Worm (Caenorhabditis elegans) whole organism, late embryonic: ENCODE data around the gene Y53F4B.43.
A peak's percentile ranks its signal among the peaks of the same experiment; 100 is the strongest.

Experiments used
- C08G9.2 ChIP-seq: sonication (generic microtip); optimal IDR thresholded peaks from 2 replicates; lab custom pipeline; 2016; ENCODE audit warnings: mild to moderate bottlenecking, missing genetic modification characterization, moderate library complexity, missing compliant biosample characterization
- C38D4.7 ChIP-seq: fragments of 200-800 bp; sonication (Bioruptor generic); optimal IDR thresholded peaks from 2 replicates; lab custom pipeline; 2018; ENCODE audit warnings: mild to moderate bottlenecking, missing genetic modification characterization, moderate library complexity, missing compliant biosample characterization
- F13H6.1 ChIP-seq: sonication (generic microtip); optimal IDR thresholded peaks from 2 replicates; lab custom pipeline; 2016; ENCODE audit warnings: missing genetic modification characterization, missing compliant biosample characterization
- K02D7.2 ChIP-seq: sonication (generic microtip); optimal IDR thresholded peaks from 2 replicates; lab custom pipeline; 2017; ENCODE audit warnings: mild to moderate bottlenecking, missing genetic modification characterization, missing compliant biosample characterization
- K09A11.1 ChIP-seq: sonication (generic microtip); optimal IDR thresholded peaks from 2 replicates; lab custom pipeline; 2017; ENCODE audit warnings: antibody characterized with exemption, mild to moderate bottlenecking, missing genetic modification characterization, missing compliant biosample characterization; ENCODE audit not compliant: insufficient read depth
- T23F11.4 ChIP-seq: fragments of 200-800 bp; sonication (Bioruptor generic); optimal IDR thresholded peaks from 2 replicates; lab custom pipeline; 2018; ENCODE audit warnings: mild to moderate bottlenecking, missing genetic modification characterization, missing compliant biosample characterization
- Y22D7AL.16 ChIP-seq: sonication (generic microtip); optimal IDR thresholded peaks from 2 replicates; lab custom pipeline; 2016; ENCODE audit warnings: missing genetic modification characterization, missing compliant biosample characterization
- ama-1 ChIP-seq: fragments of 150-350 bp; optimal IDR thresholded peaks from 2 replicates; lab custom pipeline; 2014
- ceh-18 ChIP-seq: sonication (generic microtip); optimal IDR thresholded peaks from 2 replicates; lab custom pipeline; 2016; ENCODE audit warnings: missing genetic modification characterization, missing compliant biosample characterization
- ceh-22 ChIP-seq: sonication (generic microtip); optimal IDR thresholded peaks from 2 replicates; lab custom pipeline; 2017; ENCODE audit warnings: missing biosample characterization, missing genetic modification characterization
- ceh-30 ChIP-seq: fragments of 150-350 bp; optimal IDR thresholded peaks from 2 replicates; lab custom pipeline; 2014; ENCODE audit warnings: missing biosample characterization, missing genetic modification characterization
- ceh-31 ChIP-seq: sonication (generic microtip); optimal IDR thresholded peaks from 2 replicates; lab custom pipeline; 2016; ENCODE audit warnings: missing genetic modification characterization, missing compliant biosample characterization
- ceh-34 ChIP-seq: sonication (generic microtip); optimal IDR thresholded peaks from 2 replicates; lab custom pipeline; 2016; ENCODE audit warnings: mild to moderate bottlenecking, missing genetic modification characterization, missing compliant biosample characterization
- ceh-6 ChIP-seq: fragments of 200-800 bp; sonication (Bioruptor generic); optimal IDR thresholded peaks from 2 replicates; lab custom pipeline; 2018; ENCODE audit warnings: mild to moderate bottlenecking, missing genetic modification characterization, missing compliant biosample characterization
- ceh-9 ChIP-seq: sonication (generic microtip); optimal IDR thresholded peaks from 2 replicates; lab custom pipeline; 2016; ENCODE audit warnings: mild to moderate bottlenecking, missing genetic modification characterization, inconsistent platforms, missing compliant biosample characterization
- dve-1 ChIP-seq: sonication (generic microtip); optimal IDR thresholded peaks from 2 replicates; lab custom pipeline; 2017; ENCODE audit warnings: antibody characterized with exemption, mild to moderate bottlenecking, missing genetic modification characterization, missing compliant biosample characterization
- elt-2 ChIP-seq: sonication (generic microtip); optimal IDR thresholded peaks from 2 replicates; lab custom pipeline; 2016; ENCODE audit warnings: missing genetic modification reagents, missing genetic modification characterization, missing compliant biosample characterization
- elt-4 ChIP-seq: sonication (generic microtip); optimal IDR thresholded peaks from 2 replicates; lab custom pipeline; 2016; ENCODE audit warnings: missing genetic modification characterization, missing compliant biosample characterization
- ets-4 ChIP-seq: sonication (generic microtip); optimal IDR thresholded peaks from 2 replicates; lab custom pipeline; 2016; ENCODE audit warnings: missing genetic modification characterization, missing compliant biosample characterization
- eyg-1 ChIP-seq: sonication (generic microtip); optimal IDR thresholded peaks from 2 replicates; lab custom pipeline; 2016; ENCODE audit warnings: missing genotype, missing genetic modification characterization, missing compliant biosample characterization
- fax-1 ChIP-seq: sonication (generic microtip); optimal IDR thresholded peaks from 2 replicates; lab custom pipeline; 2016; ENCODE audit warnings: missing genotype, missing genetic modification characterization, missing compliant biosample characterization
- fkh-6 ChIP-seq: sonication (generic microtip); optimal IDR thresholded peaks from 2 replicates; lab custom pipeline; 2016; ENCODE audit warnings: missing genetic modification characterization, missing compliant biosample characterization
- gmeb-2 ChIP-seq: sonication (generic microtip); optimal IDR thresholded peaks from 2 replicates; lab custom pipeline; 2016; ENCODE audit warnings: missing genetic modification characterization, inconsistent platforms, missing compliant biosample characterization
- hlh-13 ChIP-seq: fragments of 200-800 bp; sonication (Bioruptor generic); optimal IDR thresholded peaks from 2 replicates; lab custom pipeline; 2018; ENCODE audit warnings: mild to moderate bottlenecking, missing genetic modification characterization, missing compliant biosample characterization
- hlh-30 ChIP-seq: sonication (generic microtip); optimal IDR thresholded peaks from 2 replicates; lab custom pipeline; 2017; ENCODE audit warnings: antibody characterized with exemption, missing genetic modification characterization, missing compliant biosample characterization; ENCODE audit not compliant: insufficient read depth
- hlh-6 ChIP-seq: sonication (generic microtip); optimal IDR thresholded peaks from 2 replicates; lab custom pipeline; 2016; ENCODE audit warnings: missing genotype, missing genetic modification characterization, missing compliant biosample characterization
- hlh-8 ChIP-seq: sonication (generic microtip); optimal IDR thresholded peaks from 2 replicates; lab custom pipeline; 2016; ENCODE audit warnings: missing genotype, missing genetic modification characterization, missing compliant biosample characterization
- lim-6 ChIP-seq: sonication (generic microtip); optimal IDR thresholded peaks from 2 replicates; lab custom pipeline; 2016; ENCODE audit warnings: missing genetic modification characterization, missing compliant biosample characterization
- madf-2 ChIP-seq: sonication (generic microtip); optimal IDR thresholded peaks from 2 replicates; lab custom pipeline; 2017; ENCODE audit warnings: missing genetic modification characterization, missing compliant biosample characterization
- nfya-1 ChIP-seq: sonication (generic microtip); optimal IDR thresholded peaks from 2 replicates; lab custom pipeline; 2017; ENCODE audit warnings: missing genetic modification characterization, mild to moderate bottlenecking, missing compliant biosample characterization, antibody characterized with exemption, moderate library complexity
- nhr-232 ChIP-seq: sonication (generic microtip); optimal IDR thresholded peaks from 2 replicates; lab custom pipeline; 2016; ENCODE audit warnings: missing genetic modification characterization, missing compliant biosample characterization
- npax-4 ChIP-seq: sonication (generic microtip); optimal IDR thresholded peaks from 2 replicates; lab custom pipeline; 2016; ENCODE audit warnings: missing genetic modification characterization, missing compliant biosample characterization
- odd-2 ChIP-seq: sonication (generic microtip); optimal IDR thresholded peaks from 2 replicates; lab custom pipeline; 2017; ENCODE audit warnings: antibody characterized with exemption, mild to moderate bottlenecking, missing genetic modification characterization, missing compliant biosample characterization
- pat-9 ChIP-seq: fragments of 200-800 bp; sonication (Bioruptor generic); optimal IDR thresholded peaks from 2 replicates; lab custom pipeline; 2018; ENCODE audit warnings: mild to moderate bottlenecking, missing genetic modification characterization, moderate library complexity, missing compliant biosample characterization
- pax-1 ChIP-seq: fragments of 150-350 bp; optimal IDR thresholded peaks from 2 replicates; lab custom pipeline; 2014; ENCODE audit warnings: missing biosample characterization, missing genetic modification characterization
- pha-2 ChIP-seq: sonication (generic microtip); optimal IDR thresholded peaks from 2 replicates; lab custom pipeline; 2017; ENCODE audit warnings: mild to moderate bottlenecking, missing genetic modification characterization, missing compliant biosample characterization
- pha-4 ChIP-seq: fragments of 150-350 bp; optimal IDR thresholded peaks from 2 replicates; lab custom pipeline; 2018; ENCODE audit warnings: missing biosample characterization, missing genetic modification reagents, missing genetic modification characterization
- pros-1 ChIP-seq: fragments of 150-350 bp; optimal IDR thresholded peaks from 2 replicates; lab custom pipeline; 2014; ENCODE audit warnings: missing biosample characterization, missing genetic modification reagents, missing genetic modification characterization
- ref-2 ChIP-seq: sonication (generic microtip); optimal IDR thresholded peaks from 2 replicates; lab custom pipeline; 2016; ENCODE audit warnings: missing genetic modification characterization, missing compliant biosample characterization
- sdc-2 ChIP-seq: sonication (generic microtip); optimal IDR thresholded peaks from 2 replicates; lab custom pipeline; 2016; ENCODE audit warnings: missing genotype, missing genetic modification characterization, missing compliant biosample characterization
- sox-4 ChIP-seq: sonication (generic microtip); optimal IDR thresholded peaks from 2 replicates; lab custom pipeline; 2017; ENCODE audit warnings: mild to moderate bottlenecking, missing genetic modification characterization, inconsistent platforms, missing compliant biosample characterization
- tbx-2 ChIP-seq: sonication (generic microtip); optimal IDR thresholded peaks from 2 replicates; lab custom pipeline; 2016; ENCODE audit warnings: missing genetic modification characterization, missing compliant biosample characterization
- tbx-7 ChIP-seq: sonication (generic microtip); optimal IDR thresholded peaks from 2 replicates; lab custom pipeline; 2016; ENCODE audit warnings: missing genotype, missing genetic modification characterization, missing compliant biosample characterization
- ttx-3 ChIP-seq: sonication (generic microtip); optimal IDR thresholded peaks from 2 replicates; lab custom pipeline; 2016; ENCODE audit warnings: missing genetic modification reagents, missing genetic modification characterization, missing compliant biosample characterization
- unc-3 ChIP-seq, 2 experiments: fragments of 200-800 bp in 1 of 2; sonication (Bioruptor generic) in 1 of 2; sonication (generic microtip) in 1 of 2; conservative IDR thresholded peaks in 1 of 2; optimal IDR thresholded peaks in 1 of 2; 2 replicates each; pipeline versions ENCODE4 v1.3.6 to Lab custom; 2016 to 2022; ENCODE audit warnings: missing compliant biosample characterization in 2 of 2, missing genetic modification characterization in 2 of 2, missing genetic modification reagents in 1 of 2
- unc-42 ChIP-seq: sonication (generic microtip); optimal IDR thresholded peaks from 2 replicates; lab custom pipeline; 2016; ENCODE audit warnings: missing genotype, missing genetic modification characterization, missing compliant biosample characterization
- unc-55 ChIP-seq: sonication (generic microtip); optimal IDR thresholded peaks from 2 replicates; lab custom pipeline; 2017; ENCODE audit warnings: missing biosample characterization, missing genetic modification reagents, missing genetic modification characterization
- unc-86 ChIP-seq: sonication (generic microtip); optimal IDR thresholded peaks from 2 replicates; lab custom pipeline; 2016; ENCODE audit warnings: missing genetic modification characterization, missing compliant biosample characterization
- zip-5 ChIP-seq: sonication (generic microtip); optimal IDR thresholded peaks from 2 replicates; lab custom pipeline; 2016; ENCODE audit warnings: missing genetic modification characterization, missing compliant biosample characterization
- ztf-16 ChIP-seq: sonication (generic microtip); optimal IDR thresholded peaks from 2 replicates; lab custom pipeline; 2017; ENCODE audit warnings: missing genetic modification characterization, missing compliant biosample characterization

Gene Y53F4B.43

DNA sequence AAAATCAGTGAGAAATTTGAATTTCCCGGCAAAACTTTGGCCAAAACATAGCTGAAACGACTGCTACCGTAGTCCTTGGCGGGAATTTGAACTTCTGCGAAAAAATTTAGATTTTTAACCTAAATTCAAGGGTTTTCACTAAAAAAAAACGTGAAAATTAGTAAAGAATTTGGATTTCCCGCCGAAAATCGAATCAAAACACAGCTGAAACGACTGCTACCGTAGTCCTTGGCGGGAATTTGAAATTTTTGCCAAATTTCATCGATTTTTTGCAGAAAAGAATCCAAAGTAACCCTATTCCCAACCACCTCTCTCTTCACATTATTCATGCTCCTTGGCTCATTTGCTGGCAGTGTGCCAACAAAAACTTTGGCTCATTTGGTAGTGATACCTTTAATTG is 36.8 kb downstream of the Y53F4B.43 start:
- TF ChIP-seq gmeb-2 (tag; lab: Kevin White, UChicago) (no peak), pros-1 (tag; lab: Kevin White, UChicago) (no peak), pat-9 (tag; lab: Kevin White, UChicago) (no peak), ets-4 (tag; lab: Kevin White, UChicago) (no peak), sox-4 (tag; lab: Kevin White, UChicago) (no peak), sdc-2 (no peak), pha-2 (no peak), hlh-6 (no peak), hlh-8 (tag; lab: Kevin White, UChicago) (no peak)

DNA sequence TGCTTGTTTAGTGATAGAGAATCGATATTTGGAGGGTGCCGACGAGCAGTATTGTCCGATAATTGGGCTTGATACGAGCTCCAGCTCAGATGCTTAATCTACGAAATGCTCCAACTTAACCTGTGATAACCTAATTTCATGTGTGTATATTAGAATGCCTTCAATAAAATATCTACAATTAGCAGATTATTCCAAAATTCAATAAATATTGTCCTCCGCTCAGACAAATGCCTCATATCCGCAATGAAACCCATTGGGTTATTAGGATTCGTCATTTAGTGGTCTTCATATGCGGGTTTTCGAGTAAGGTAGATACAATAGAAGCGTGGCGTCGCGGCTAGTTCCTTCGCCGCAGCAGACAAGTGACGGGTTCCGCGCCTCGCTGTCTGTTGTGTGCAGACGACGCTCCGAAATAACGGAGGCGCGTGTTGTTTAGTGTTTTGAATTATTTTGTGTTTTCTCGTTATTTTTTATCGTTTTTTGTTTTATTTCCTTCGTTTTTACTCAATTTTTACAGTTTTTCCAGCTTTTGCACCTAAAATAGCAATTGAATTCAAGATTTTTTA is 37.4 kb downstream of the Y53F4B.43 start, which contains the start of gene cmtr-1:
TSS of gene cmtr-1 (plus strand) at position 516 of the 566 bp plus-strand sequence.
- TF ChIP-seq lim-6 (no peak), ceh-6 (GFP tag; lab: Kevin White, UChicago) (no peak), unc-3 (GFP tag; conservative IDR thresholded peaks at IDR 0.05; lab: Robert Waterston, UW) (no peak), unc-3 (tag; optimal IDR thresholded peaks at IDR 0.05; lab: Kevin White, UChicago) (peak; percentile 39), tbx-2 (tag; lab: Kevin White, UChicago) (peak; percentile 62), tbx-7 (no peak), nfya-1 (peak; percentile 78), odd-2 (tag; lab: Kevin White, UChicago) (no peak), pha-2 (no peak), dve-1 (tag; lab: Kevin White, UChicago) (peak; percentile 78), C38D4.7 (GFP tag; lab: Kevin White, UChicago) (no peak), nhr-232 (tag; lab: Kevin White, UChicago) (no peak), fkh-6 (tag; lab: Kevin White, UChicago) (no peak), ceh-31 (tag; lab: Kevin White, UChicago) (peak; percentile 48), gmeb-2 (tag; lab: Kevin White, UChicago) (no peak), T23F11.4 (GFP tag; lab: Kevin White, UChicago) (peak; percentile 12), ref-2 (tag; lab: Kevin White, UChicago) (peak; percentile 77), elt-4 (tag; lab: Kevin White, UChicago) (no peak), ttx-3 (tag; lab: Kevin White, UChicago) (no peak), ceh-9 (no peak), pha-4 (tag; lab: Kevin White, UChicago) (no peak), ceh-30 (tag; lab: Kevin White, UChicago) (no peak), unc-55 (GFP tag; lab: Kevin White, UChicago) (peak; percentile 62), Y22D7AL.16 (peak; percentile 8), unc-42 (tag; lab: Kevin White, UChicago) (peak; percentile 47), ceh-22 (tag; lab: Kevin White, UChicago) (no peak), hlh-13 (GFP tag; lab: Kevin White, UChicago) (no peak), ama-1 (lab: Kevin White, UChicago) (peak; percentile 90), F13H6.1 (tag; lab: Kevin White, UChicago) (no peak), elt-2 (tag; lab: Kevin White, UChicago) (peak; percentile 59), ets-4 (tag; lab: Kevin White, UChicago) (peak; percentile 36), hlh-30 (tag; lab: Kevin White, UChicago) (peak; percentile 69), eyg-1 (tag; lab: Kevin White, UChicago) (no peak), pros-1 (tag; lab: Kevin White, UChicago) (peak; percentile 63), K09A11.1 (tag; lab: Kevin White, UChicago) (peak; percentile 4), ceh-34 (tag; lab: Kevin White, UChicago) (peak; percentile 43), pax-1 (tag; lab: Kevin White, UChicago) (peak; percentile 74), K02D7.2 (tag; lab: Kevin White, UChicago) (no peak), npax-4 (tag; lab: Kevin White, UChicago) (no peak), pat-9 (tag; lab: Kevin White, UChicago) (no peak), C08G9.2 (tag; lab: Kevin White, UChicago) (peak; percentile 14), madf-2 (tag; lab: Kevin White, UChicago) (peak; percentile 68), zip-5 (no peak), ztf-16 (tag; lab: Kevin White, UChicago) (peak; percentile 96), ceh-18 (tag; lab: Kevin White, UChicago) (peak; percentile 82), unc-86 (no peak), fax-1 (tag; lab: Kevin White, UChicago) (no peak), hlh-6 (no peak)
